Worm (Caenorhabditis elegans) whole organism, L1 larva: ENCODE measurements around the gene Y7A5A.9.

ENCODE experiments used
- C04F5.9 ChIP-seq: sonication (generic microtip); optimal IDR thresholded peaks from 2 replicates; lab custom pipeline; 2016; ENCODE audit warnings: missing genetic modification characterization, missing compliant biosample characterization
- elt-2 ChIP-seq: sonication (generic microtip); optimal IDR thresholded peaks from 2 replicates; lab custom pipeline; 2016; ENCODE audit warnings: missing genetic modification characterization, mild to moderate bottlenecking, inconsistent platforms, missing compliant biosample characterization, missing genetic modification reagents
- lir-3 ChIP-seq: sonication (generic microtip); optimal IDR thresholded peaks from 2 replicates; lab custom pipeline; 2016; ENCODE audit warnings: mild to moderate bottlenecking, missing genetic modification characterization, moderate library complexity, missing compliant biosample characterization; ENCODE audit not compliant: poor library complexity
- pqm-1 ChIP-seq: sonication (generic microtip); optimal IDR thresholded peaks from 3 replicates; lab custom pipeline; 2017; ENCODE audit warnings: missing biosample characterization, missing genetic modification characterization
- rnt-1 ChIP-seq: sonication (generic microtip); optimal IDR thresholded peaks from 2 replicates; lab custom pipeline; 2016; ENCODE audit warnings: mild to moderate bottlenecking, missing genetic modification characterization, moderate library complexity, missing compliant biosample characterization
- skn-1 ChIP-seq: fragments of 150-350 bp; optimal IDR thresholded peaks from 2 replicates; lab custom pipeline; 2014; ENCODE audit warnings: missing biosample characterization, missing genetic modification characterization
- snu-23 ChIP-seq: sonication (generic microtip); optimal IDR thresholded peaks from 2 replicates; lab custom pipeline; 2016; ENCODE audit warnings: missing genetic modification characterization, missing compliant biosample characterization
- sox-4 ChIP-seq: sonication (generic microtip); optimal IDR thresholded peaks from 2 replicates; lab custom pipeline; 2016; ENCODE audit warnings: missing genetic modification characterization, missing compliant biosample characterization
- tbx-2 ChIP-seq: sonication (generic microtip); optimal IDR thresholded peaks from 2 replicates; lab custom pipeline; 2016; ENCODE audit warnings: missing genetic modification characterization, missing compliant biosample characterization
- unc-130 ChIP-seq: fragments of 150-350 bp; optimal IDR thresholded peaks from 2 replicates; lab custom pipeline; 2017; ENCODE audit warnings: missing biosample characterization, missing genetic modification characterization, inconsistent platforms
- ztf-11 ChIP-seq, 2 experiments: sonication (generic microtip); optimal IDR thresholded peaks; 2 replicates each; lab custom pipeline; 2016 to 2017; ENCODE audit warnings: missing genetic modification characterization in 2 of 2, missing biosample characterization in 1 of 2, missing compliant biosample characterization in 1 of 2
- ztf-4 ChIP-seq: fragments of 150-350 bp; optimal IDR thresholded peaks from 2 replicates; lab custom pipeline; 2014; ENCODE audit warnings: missing biosample characterization, missing genetic modification characterization

DNA sequence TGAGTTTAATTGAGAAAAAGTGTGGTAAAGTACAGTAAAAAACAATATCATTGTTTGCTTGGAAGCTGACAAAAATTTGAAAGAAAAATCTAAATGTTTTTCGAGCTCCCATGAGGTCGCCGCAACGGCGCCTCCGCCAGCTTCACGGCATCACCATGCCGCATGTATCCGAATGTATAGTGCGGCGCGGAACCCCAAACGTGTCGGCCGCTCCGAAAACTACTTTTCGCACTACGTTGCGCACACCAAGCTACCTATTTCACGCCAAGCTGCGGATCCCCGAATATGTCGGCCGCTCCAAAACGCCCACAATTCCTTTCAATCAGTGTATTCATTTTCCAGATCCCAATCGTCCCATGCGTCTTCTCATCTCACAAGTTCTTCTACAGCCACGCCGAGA lies 24.0 kb downstream of the Y7A5A.9 start:
- TF ChIP-seq snu-23 (GFP tag; lab: Kevin White, UChicago), result no peak
- no peak for TF ChIP-seq unc-130 (tag; lab: Kevin White, UChicago)
- TF ChIP-seq lir-3 (tag; lab: Kevin White, UChicago), result no peak
- TF ChIP-seq skn-1, result no peak
- no peak for TF ChIP-seq C04F5.9 (tag; lab: Kevin White, UChicago)
- no peak for TF ChIP-seq sox-4 (tag; lab: Kevin White, UChicago)
- no peak for TF ChIP-seq rnt-1 (tag; lab: Kevin White, UChicago)
- TF ChIP-seq elt-2 (tag; lab: Kevin White, UChicago), result no peak
- no peak for TF ChIP-seq ztf-11 (tag; optimal IDR thresholded peaks at IDR 0.05; lab: Kevin White, UChicago)
- no peak for TF ChIP-seq pqm-1 (tag; lab: Kevin White, UChicago)
- no peak for TF ChIP-seq ztf-4 (tag; lab: Kevin White, UChicago)
- TF ChIP-seq tbx-2 (tag; lab: Kevin White, UChicago), result no peak
